Fruit fly (Drosophila melanogaster): ENCODE results near the gene Neos.
A peak's percentile ranks its signal among the peaks of the same experiment; 100 is the strongest.

Neos gene

DNA sequence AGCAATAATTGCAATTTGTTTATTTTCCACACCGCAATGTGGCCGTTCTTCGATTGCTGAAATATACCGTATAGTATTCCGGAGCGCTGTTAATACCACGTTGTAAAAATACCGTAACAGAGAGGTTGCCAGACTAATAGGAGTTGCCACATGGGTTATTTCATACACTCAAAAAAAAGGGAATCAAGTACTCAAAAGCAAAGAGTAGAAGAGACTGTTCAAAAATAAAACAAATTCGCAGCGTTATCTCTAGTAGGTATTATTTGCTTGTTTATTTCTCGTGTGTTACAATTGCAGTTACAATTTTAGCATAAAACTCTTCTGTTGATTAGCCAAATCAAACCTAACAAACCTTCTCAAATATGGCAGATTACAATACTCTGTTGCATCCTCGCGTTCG is 9.0 kb downstream of the Neos start, which contains the start of gene MED4 (continued):
- peak; percentile 87 for TF ChIP-seq CG8944 (GFP tag; optimal IDR thresholded peaks at IDR 0.05)
- TF ChIP-seq ranshi (GFP tag; IDR thresholded peaks at IDR 0.05), result peak; percentile 75
- TF ChIP-seq fu2 (GFP tag; optimal IDR thresholded peaks at IDR 0.05), result peak; percentile 88
- TF ChIP-seq CG11504 (tag; optimal IDR thresholded peaks at IDR 0.05), result peak; percentile 75
- peak; percentile 59 for TF ChIP-seq crc (GFP tag; optimal IDR thresholded peaks at IDR 0.05)
- no peak for TF ChIP-seq zen2 (GFP tag; IDR thresholded peaks at IDR 0.05; ENCODE audit: partially characterized antibody)
- TF ChIP-seq mld (GFP tag; IDR thresholded peaks at IDR 0.05; ENCODE audit: partially characterized antibody), result no peak
- TF ChIP-seq al (GFP tag; IDR thresholded peaks at IDR 0.05), result peak; percentile 52; the same call in 1 of the 2 replicates
- peak; percentile 30 for TF ChIP-seq Hand (GFP tag; optimal IDR thresholded peaks at IDR 0.05)
- peak; percentile 69 for TF ChIP-seq CG10979 (tag; optimal IDR thresholded peaks at IDR 0.05)
- TF ChIP-seq CG11560 (tag; IDR thresholded peaks at IDR 0.05), result no peak
- TF ChIP-seq Vsx1 (GFP tag; optimal IDR thresholded peaks at IDR 0.05), result no peak
- peak; percentile 21 for TF ChIP-seq CG10274 (GFP tag; optimal IDR thresholded peaks at IDR 0.05)
- no peak for TF ChIP-seq CG1832 (GFP tag; optimal IDR thresholded peaks at IDR 0.05)
- no peak for TF ChIP-seq CG8359 (GFP tag; optimal IDR thresholded peaks at IDR 0.05; ENCODE audit: borderline replicate concordance)
- no peak for TF ChIP-seq cg (GFP tag; optimal IDR thresholded peaks at IDR 0.05)
- peak; percentile 85 for TF ChIP-seq Lhr (GFP tag; optimal IDR thresholded peaks at IDR 0.05)
- no peak for TF ChIP-seq Dfd (GFP tag; optimal IDR thresholded peaks at IDR 0.05)
- peak; percentile 74 for TF ChIP-seq CG32767 (GFP tag; IDR thresholded peaks at IDR 0.05)
- TF ChIP-seq CG17802 (tag; optimal IDR thresholded peaks at IDR 0.05), result peak; percentile 40
- peak; percentile 49 for TF ChIP-seq Nf-YC (tag; optimal IDR thresholded peaks at IDR 0.05)
- peak; percentile 87 for TF ChIP-seq CG9609 (GFP tag; optimal IDR thresholded peaks at IDR 0.05)
- TF ChIP-seq ewg (GFP tag; optimal IDR thresholded peaks at IDR 0.05), result peak; percentile 52
- peak; percentile 60 for TF ChIP-seq Sin3A (optimal IDR thresholded peaks at IDR 0.05)
- TF ChIP-seq vvl (GFP tag; IDR thresholded peaks at IDR 0.05), result peak; percentile 88
- TF ChIP-seq ato (GFP tag; IDR thresholded peaks at IDR 0.05; ENCODE audit: partially characterized antibody), result no peak
- peak; percentile 90 for TF ChIP-seq Side (GFP tag; optimal IDR thresholded peaks at IDR 0.05)
- no peak for TF ChIP-seq CG31365 (tag; optimal IDR thresholded peaks at IDR 0.05)
- no peak for TF ChIP-seq z (GFP tag; IDR thresholded peaks at IDR 0.05)
- peak; percentile 55 for TF ChIP-seq CG13775 (GFP tag; optimal IDR thresholded peaks at IDR 0.05)
- TF ChIP-seq CG15269 (tag; optimal IDR thresholded peaks at IDR 0.05), result peak; percentile 74
- peak; percentile 79 for TF ChIP-seq CrebB (tag; optimal IDR thresholded peaks at IDR 0.05)
- peak; percentile 94 for TF ChIP-seq HmgD (GFP tag; optimal IDR thresholded peaks at IDR 0.05)
- TF ChIP-seq B-H1 (GFP tag; IDR thresholded peaks at IDR 0.05), result peak; percentile 43; the same call in 2 of the 3 replicates
- TF ChIP-seq CG11723 (GFP tag; optimal IDR thresholded peaks at IDR 0.05), result peak; percentile 36
- no peak for TF ChIP-seq usp (GFP tag; optimal IDR thresholded peaks at IDR 0.05)
- TF ChIP-seq nau (GFP tag; optimal IDR thresholded peaks at IDR 0.05), result no peak
- peak; percentile 76 for TF ChIP-seq en (GFP tag; optimal IDR thresholded peaks at IDR 0.05)
- peak; percentile 54 for TF ChIP-seq dimm (GFP tag; IDR thresholded peaks at IDR 0.05)
- TF ChIP-seq CG17829 (tag; optimal IDR thresholded peaks at IDR 0.05), result peak; percentile 69
- peak; percentile 66 for TF ChIP-seq CG10267 (tag; optimal IDR thresholded peaks at IDR 0.05)
- TF ChIP-seq CG17568 (GFP tag; optimal IDR thresholded peaks at IDR 0.05), result no peak
- TF ChIP-seq CG14965 (GFP tag; optimal IDR thresholded peaks at IDR 0.05; ENCODE audit: borderline replicate concordance), result no peak
- peak; percentile 81 for TF ChIP-seq ems (GFP tag; optimal IDR thresholded peaks at IDR 0.05)
- TF ChIP-seq grn (GFP tag; optimal IDR thresholded peaks at IDR 0.05), result no peak
- peak; percentile 69 for TF ChIP-seq CG18764 (GFP tag; optimal IDR thresholded peaks at IDR 0.05)
- TF ChIP-seq mam (GFP tag; optimal IDR thresholded peaks at IDR 0.05), result peak; percentile 91
- peak; percentile 84 for TF ChIP-seq tin (GFP tag; optimal IDR thresholded peaks at IDR 0.05)
- peak; percentile 82 for TF ChIP-seq tx (GFP tag; optimal IDR thresholded peaks at IDR 0.05)
- TF ChIP-seq Poxn (GFP tag; IDR thresholded peaks at IDR 0.05), result no peak
- peak; percentile 71 for TF ChIP-seq eyg (GFP tag; optimal IDR thresholded peaks at IDR 0.05)

Data from whole organism, embryonic.